Fruit fly (Drosophila melanogaster) whole organism, wandering third instar larva: ENCODE measurements around the gene ru.

Source experiments
- Abd-B ChIP-seq: fragments of >200 bp; optimal IDR thresholded peaks from 2 replicates; lab custom pipeline; 2017; ENCODE audit warnings: missing biosample characterization, missing genetic modification characterization
- CG32264 ChIP-seq: fragments of 200-800 bp; sonication (Bioruptor generic); optimal IDR thresholded peaks from 2 replicates; lab custom pipeline; 2016; ENCODE audit warnings: missing biosample characterization, missing genetic modification characterization
- CG9705 ChIP-seq: fragments of 200-800 bp; sonication (Bioruptor generic); optimal IDR thresholded peaks from 2 replicates; lab custom pipeline; 2018; ENCODE audit warnings: missing biosample characterization, mild to moderate bottlenecking, missing genetic modification characterization
- CrebA ChIP-seq: fragments of 200-800 bp; sonication (Bioruptor generic); optimal IDR thresholded peaks from 2 replicates; lab custom pipeline; 2016; ENCODE audit warnings: missing biosample characterization, mild to moderate bottlenecking, missing genetic modification characterization, borderline replicate concordance
- Dfd ChIP-seq: fragments of >200 bp; optimal IDR thresholded peaks from 2 replicates; lab custom pipeline; 2017; ENCODE audit warnings: missing biosample characterization, missing genetic modification characterization
- Dif ChIP-seq: fragments of 200-275, 200-300 bp; sonication (Bioruptor generic); optimal IDR thresholded peaks from 2 replicates; lab custom pipeline; 2018; ENCODE audit warnings: missing biosample characterization, missing genetic modification characterization; ENCODE audit not compliant: partially characterized antibody
- GATAd ChIP-seq: sonication (Bioruptor generic); optimal IDR thresholded peaks from 2 replicates; lab custom pipeline; 2016; ENCODE audit warnings: missing biosample characterization, missing genetic modification characterization
- HLH106 ChIP-seq: fragments of 200-800 bp; optimal IDR thresholded peaks from 3 replicates; lab custom pipeline; 2019; ENCODE audit warnings: missing biosample characterization, mild to moderate bottlenecking, missing genetic modification characterization, moderate library complexity
- Hnf4 ChIP-seq: fragments of 200-800 bp; sonication (Bioruptor generic); optimal IDR thresholded peaks from 2 replicates; lab custom pipeline; 2016; ENCODE audit warnings: missing biosample characterization, mild to moderate bottlenecking, missing genetic modification characterization
- Hr78 ChIP-seq: fragments of >200 bp; optimal IDR thresholded peaks from 2 replicates; lab custom pipeline; 2017; ENCODE audit warnings: missing biosample characterization, missing genetic modification characterization
- Hr83 ChIP-seq: fragments of 200-300 bp; sonication (Bioruptor generic); optimal IDR thresholded peaks from 2 replicates; lab custom pipeline; 2016; ENCODE audit warnings: missing biosample characterization, mild to moderate bottlenecking, missing genetic modification characterization, moderate library complexity; ENCODE audit not compliant: poor library complexity, severe bottlenecking
- Jra ChIP-seq: sonication (Bioruptor generic); optimal IDR thresholded peaks from 2 replicates; lab custom pipeline; 2016; ENCODE audit warnings: missing biosample characterization, missing genetic modification characterization
- Mio ChIP-seq: sonication (Bioruptor generic); optimal IDR thresholded peaks from 2 replicates; lab custom pipeline; 2016; ENCODE audit warnings: missing biosample characterization, missing genetic modification characterization
- Myc ChIP-seq: fragments of >200 bp; optimal IDR thresholded peaks from 2 replicates; lab custom pipeline; 2017
- N ChIP-seq: fragments of >200 bp; optimal IDR thresholded peaks from 2 replicates; lab custom pipeline; 2018; ENCODE audit warnings: missing biosample characterization, missing external identifiers, missing genetic modification characterization
- OdsH ChIP-seq: fragments of 200-800 bp; sonication (Bioruptor generic); optimal IDR thresholded peaks from 2 replicates; lab custom pipeline; 2016; ENCODE audit warnings: missing biosample characterization, mild to moderate bottlenecking, missing genetic modification characterization
- Rel ChIP-seq, 2 experiments: fragments of 200-800 bp; sonication (Bioruptor generic) in 1 of 2; optimal IDR thresholded peaks; 2 replicates in 1 of 2; 3 replicates in 1 of 2; lab custom pipeline; 2016 to 2019; ENCODE audit warnings: mild to moderate bottlenecking in 2 of 2, missing biosample characterization in 2 of 2, missing genetic modification characterization in 2 of 2, moderate library complexity in 1 of 2
- Sp1 ChIP-seq: fragments of 200-800 bp; sonication (Bioruptor generic); optimal IDR thresholded peaks from 3 replicates; lab custom pipeline; 2019; ENCODE audit warnings: missing biosample characterization, mild to moderate bottlenecking, missing genetic modification characterization, moderate library complexity
- Vsx2 ChIP-seq: fragments of 200-300, 225-300 bp; sonication (Bioruptor generic); optimal IDR thresholded peaks from 2 replicates; lab custom pipeline; 2018; ENCODE audit warnings: missing biosample characterization, missing genetic modification characterization; ENCODE audit not compliant: partially characterized antibody
- br ChIP-seq: fragments of 200-800 bp; sonication (Bioruptor generic); optimal IDR thresholded peaks from 2 replicates; lab custom pipeline; 2016; ENCODE audit warnings: missing biosample characterization, missing genetic modification characterization
- brk ChIP-seq: fragments of 200-800 bp; sonication (Bioruptor generic); optimal IDR thresholded peaks from 2 replicates; lab custom pipeline; 2016; ENCODE audit warnings: missing biosample characterization, mild to moderate bottlenecking, missing genetic modification characterization
- dl ChIP-seq, 2 experiments: fragments of 175-275, 200-275 bp in 1 of 2; fragments of 200-275 bp in 1 of 2; sonication (Bioruptor generic); optimal IDR thresholded peaks; lab custom pipeline; 2018; ENCODE audit warnings: mild to moderate bottlenecking in 2 of 2, missing biosample characterization in 2 of 2, missing genetic modification characterization in 2 of 2, moderate library complexity in 2 of 2; ENCODE audit not compliant: partially characterized antibody in 2 of 2, insufficient read depth in 1 of 2
- dmrt93B ChIP-seq: fragments of 200-800 bp; sonication (Bioruptor generic); optimal IDR thresholded peaks from 2 replicates; lab custom pipeline; 2018; ENCODE audit warnings: missing biosample characterization, mild to moderate bottlenecking, missing genetic modification characterization
- dsf ChIP-seq: sonication (Bioruptor generic); optimal IDR thresholded peaks from 2 replicates; lab custom pipeline; 2016; ENCODE audit warnings: missing biosample characterization, missing genetic modification characterization, borderline replicate concordance
- ey ChIP-seq: fragments of 200-800 bp; sonication (Bioruptor generic); optimal IDR thresholded peaks from 2 replicates; lab custom pipeline; 2016; ENCODE audit warnings: missing biosample characterization, missing genetic modification characterization
- foxo ChIP-seq, 2 experiments: fragments of 200-800 bp; sonication (Bioruptor generic); optimal IDR thresholded peaks; 2 replicates in 1 of 2; 3 replicates in 1 of 2; lab custom pipeline; 2016 to 2017; ENCODE audit warnings: missing biosample characterization in 2 of 2, missing genetic modification characterization in 2 of 2
- fru ChIP-seq: fragments of 200-800 bp; sonication (Bioruptor generic); optimal IDR thresholded peaks from 3 replicates; lab custom pipeline; 2016; ENCODE audit warnings: missing biosample characterization, mild to moderate bottlenecking, missing genetic modification characterization
- h ChIP-seq: fragments of 200-800 bp; sonication (Bioruptor generic); optimal IDR thresholded peaks from 3 replicates; lab custom pipeline; 2016; ENCODE audit warnings: missing biosample characterization, mild to moderate bottlenecking, missing genetic modification characterization
- jim ChIP-seq: fragments of 175-275, 200-325 bp; sonication (Bioruptor generic); optimal IDR thresholded peaks from 2 replicates; lab custom pipeline; 2016; ENCODE audit warnings: missing biosample characterization, mild to moderate bottlenecking, missing genetic modification characterization
- lola ChIP-seq: fragments of >200 bp; optimal IDR thresholded peaks from 2 replicates; lab custom pipeline; 2017; ENCODE audit warnings: missing biosample characterization, missing genetic modification characterization
- pan ChIP-seq: fragments of >200 bp; optimal IDR thresholded peaks from 2 replicates; lab custom pipeline; 2017
- psq ChIP-seq: fragments of 200-800 bp; sonication (Bioruptor generic); optimal IDR thresholded peaks from 3 replicates; lab custom pipeline; 2017; ENCODE audit warnings: missing biosample characterization, mild to moderate bottlenecking, missing genetic modification characterization, moderate library complexity
- rgr ChIP-seq: fragments of 200-800 bp; sonication (Bioruptor generic); optimal IDR thresholded peaks from 3 replicates; lab custom pipeline; 2016; ENCODE audit warnings: missing biosample characterization, mild to moderate bottlenecking, missing genetic modification characterization
- sage ChIP-seq: fragments of 200-800 bp; sonication (Bioruptor generic); optimal IDR thresholded peaks from 2 replicates; lab custom pipeline; 2016; ENCODE audit warnings: missing biosample characterization, mild to moderate bottlenecking, missing genetic modification characterization
- sv ChIP-seq: fragments of 200-800 bp; sonication (Bioruptor generic); optimal IDR thresholded peaks from 3 replicates; lab custom pipeline; 2016; ENCODE audit warnings: missing biosample characterization, missing genetic modification characterization
- tai ChIP-seq: sonication (Bioruptor generic); optimal IDR thresholded peaks from 2 replicates; lab custom pipeline; 2016; ENCODE audit warnings: missing biosample characterization, missing genetic modification characterization
- usp ChIP-seq: fragments of >200 bp; optimal IDR thresholded peaks from 2 replicates; lab custom pipeline; 2017; ENCODE audit warnings: missing biosample characterization, missing genetic modification characterization
- woc ChIP-seq: sonication (Bioruptor generic); optimal IDR thresholded peaks from 2 replicates; lab custom pipeline; 2016; ENCODE audit warnings: missing biosample characterization, mild to moderate bottlenecking, missing genetic modification characterization

ru gene

DNA sequence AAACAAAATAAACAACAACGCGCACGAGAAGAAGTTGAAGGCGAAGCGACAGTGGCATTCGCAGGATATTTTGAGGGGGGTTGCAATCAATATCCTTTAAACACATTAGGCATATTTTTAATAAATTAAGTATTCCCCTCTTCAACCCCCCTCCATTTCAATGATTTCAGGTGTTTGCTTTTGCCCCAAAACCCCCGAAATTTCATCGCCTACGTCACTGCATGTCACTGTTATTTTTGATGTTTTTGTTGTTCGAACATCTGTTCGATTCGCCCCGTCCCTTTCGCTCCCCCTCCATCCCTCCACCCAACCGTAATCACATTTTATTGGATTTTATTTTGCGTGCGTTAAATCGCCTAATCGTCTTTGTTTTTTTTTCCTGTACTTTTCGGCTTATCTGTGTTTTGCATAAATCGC is 2.2 kb upstream of the ru start:
- TF ChIP-seq Rel (GFP tag; optimal IDR thresholded peaks at IDR 0.05; lab: Kevin White, UChicago) = no peak
- peak; percentile 68 for TF ChIP-seq Rel (tag; optimal IDR thresholded peaks at IDR 0.05; lab: Kevin White, UChicago)
- TF ChIP-seq foxo (GFP tag; optimal IDR thresholded peaks at IDR 0.05; lab: Kevin White, UChicago) = peak in 1 of 2 experiments; percentile 89
- no peak for TF ChIP-seq N (GFP tag; lab: Kevin White, UChicago)
- no peak for TF ChIP-seq CG9705
- peak; percentile 73 for TF ChIP-seq Hnf4 (GFP tag; lab: Kevin White, UChicago)
- peak; percentile 86 for TF ChIP-seq rgr (GFP tag; lab: Kevin White, UChicago)
- peak; percentile 80 for TF ChIP-seq br
- TF ChIP-seq Sp1 (GFP tag; lab: Kevin White, UChicago) = peak; percentile 67
- TF ChIP-seq jim (GFP tag; lab: Kevin White, UChicago) = peak; percentile 14
- no peak for TF ChIP-seq dsf (GFP tag; lab: Kevin White, UChicago)
- TF ChIP-seq usp = no peak
- peak; percentile 92 for TF ChIP-seq h (GFP tag; lab: Kevin White, UChicago)
- TF ChIP-seq HLH106 = peak; percentile 86
- no peak for TF ChIP-seq dl (GFP tag; optimal IDR thresholded peaks at IDR 0.05; lab: Kevin White, UChicago; ENCODE audit: insufficient read depth in 1 of 2, partially characterized antibody in 2 of 2)
- TF ChIP-seq sv = peak; percentile 67
- TF ChIP-seq tai (GFP tag; lab: Kevin White, UChicago) = peak; percentile 58
- no peak for TF ChIP-seq Vsx2 (GFP tag; lab: Kevin White, UChicago)
- TF ChIP-seq Dfd (GFP tag; lab: Kevin White, UChicago) = no peak
- no peak for TF ChIP-seq GATAd (GFP tag; lab: Kevin White, UChicago)
- TF ChIP-seq brk (GFP tag; lab: Kevin White, UChicago) = peak; percentile 12
- no peak for TF ChIP-seq Abd-B (GFP tag; lab: Kevin White, UChicago)
- TF ChIP-seq ey (GFP tag; lab: Kevin White, UChicago) = peak; percentile 85
- peak; percentile 58 for TF ChIP-seq CG32264 (GFP tag; lab: Kevin White, UChicago)
- no peak for TF ChIP-seq Hr78 (GFP tag; lab: Kevin White, UChicago)
- TF ChIP-seq Myc (lab: Kevin White, UChicago) = no peak
- peak; percentile 25 for TF ChIP-seq Jra (GFP tag; lab: Kevin White, UChicago)
- TF ChIP-seq Dif = no peak
- peak; percentile 62 for TF ChIP-seq Hr83 (GFP tag; lab: Kevin White, UChicago)
- TF ChIP-seq fru = peak; percentile 83
- TF ChIP-seq Mio (GFP tag; lab: Kevin White, UChicago) = no peak
- TF ChIP-seq lola = no peak
- peak; percentile 68 for TF ChIP-seq woc (GFP tag; lab: Kevin White, UChicago)
- peak; percentile 81 for TF ChIP-seq psq (GFP tag; lab: Kevin White, UChicago)
- TF ChIP-seq sage (GFP tag; lab: Kevin White, UChicago) = peak; percentile 18
- TF ChIP-seq pan = no peak
- TF ChIP-seq OdsH (GFP tag; lab: Kevin White, UChicago) = peak; percentile 80
- no peak for TF ChIP-seq CrebA
- peak; percentile 73 for TF ChIP-seq dmrt93B
- TF ChIP-seq, all 38 proteins: peak for 22

DNA sequence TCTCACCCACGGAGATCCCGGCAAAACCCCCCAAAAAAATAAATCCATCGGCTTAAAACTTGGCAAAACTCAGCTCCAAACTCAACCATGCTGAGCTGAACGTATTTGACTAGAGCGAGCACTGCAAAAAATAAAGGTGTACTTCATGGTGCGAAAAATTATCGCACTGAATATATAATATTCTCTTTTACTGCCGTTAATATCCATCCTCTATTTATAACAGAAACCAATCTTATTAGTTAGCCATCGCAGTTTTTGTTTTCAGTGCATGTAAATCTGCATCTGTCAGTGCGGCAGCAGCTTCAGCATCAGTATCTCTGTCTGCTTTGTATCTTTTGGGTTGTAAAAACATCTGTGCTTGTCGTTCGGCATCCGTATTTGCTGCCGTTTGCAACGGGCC is 511 bp downstream of the ru start:
- TF ChIP-seq Mio (GFP tag; lab: Kevin White, UChicago) (no peak), ey (GFP tag; lab: Kevin White, UChicago) (peak; percentile 14), rgr (GFP tag; lab: Kevin White, UChicago) (peak; percentile 10), h (GFP tag; lab: Kevin White, UChicago) (peak; percentile 13), dsf (GFP tag; lab: Kevin White, UChicago) (no peak), Dfd (GFP tag; lab: Kevin White, UChicago) (no peak), sv (peak; percentile 1), GATAd (GFP tag; lab: Kevin White, UChicago) (no peak), fru (peak; percentile 11), Hr78 (GFP tag; lab: Kevin White, UChicago) (no peak), HLH106 (no peak), CrebA (no peak), dmrt93B (no peak), brk (GFP tag; lab: Kevin White, UChicago) (no peak), sage (GFP tag; lab: Kevin White, UChicago) (no peak), tai (GFP tag; lab: Kevin White, UChicago) (no peak), Hr83 (GFP tag; lab: Kevin White, UChicago) (no peak), foxo (GFP tag; optimal IDR thresholded peaks at IDR 0.05; lab: Kevin White, UChicago) (peak in 1 of 2 experiments; percentile 21)
